Worm (Caenorhabditis elegans): Measurements from ENCODE around the gene W08A12.3.

W08A12.3 gene

DNA sequence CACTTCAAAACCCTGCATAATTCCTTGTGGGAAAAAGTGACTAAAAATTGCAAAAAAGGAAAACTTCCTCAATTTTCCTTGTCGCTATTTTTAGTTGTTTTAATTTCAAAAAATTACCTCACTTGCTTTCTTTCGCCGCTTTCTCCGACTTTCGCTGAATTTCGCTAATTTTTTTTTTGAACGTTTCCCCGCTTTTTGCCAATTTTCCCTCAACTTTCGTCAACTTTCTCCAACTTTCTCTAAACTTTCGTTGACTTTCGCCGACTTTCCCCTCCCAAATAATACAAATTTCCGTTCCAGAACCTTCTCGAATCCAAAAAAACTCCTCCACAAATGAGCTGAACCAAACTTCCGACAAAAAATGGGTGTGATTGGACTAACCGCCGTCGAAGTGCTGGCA lies at the start of gene W08A12.3:
Gene W08A12.3 (plus strand): TSS at position 301 of the 400 bp plus-strand sequence.
- TF ChIP-seq ztf-7 (tag; optimal IDR thresholded peaks at IDR 0.05) (no peak), spr-3 (GFP tag; optimal IDR thresholded peaks at IDR 0.05) (no peak), lin-1 (GFP tag; IDR thresholded peaks at IDR 0.05) (no peak), duxl-1 (tag; optimal IDR thresholded peaks at IDR 0.05; ENCODE audit: poor library complexity) (no peak), R02D3.7 (tag; optimal IDR thresholded peaks at IDR 0.05) (no peak), spr-1 (tag; optimal IDR thresholded peaks at IDR 0.05) (no peak), F37D6.2 (tag; optimal IDR thresholded peaks at IDR 0.05) (no peak), T20F7.1 (GFP tag; optimal IDR thresholded peaks at IDR 0.05) (no peak)

DNA sequence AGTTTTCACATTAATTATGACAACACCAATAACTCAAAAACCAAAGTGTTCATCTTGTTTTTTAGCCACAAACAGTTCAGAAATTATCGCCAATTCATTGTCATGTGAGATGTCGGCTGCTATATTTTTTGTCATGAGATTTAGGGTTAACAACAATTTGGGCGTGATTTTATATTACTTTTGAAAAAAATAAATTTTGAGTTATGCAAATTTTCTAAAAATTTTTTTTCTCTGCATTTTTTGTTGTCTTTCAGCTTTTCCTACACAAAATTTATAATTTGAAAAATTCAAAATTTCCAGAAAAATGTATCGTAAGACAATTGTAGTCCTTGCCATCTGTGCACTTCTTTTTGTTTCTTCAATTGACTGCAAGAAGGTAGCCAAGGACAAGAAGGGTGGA lies 49.6 kb upstream of the W08A12.3 start, which contains the start of gene F59B1.2:
Gene F59B1.2 (plus strand): TSS at position 301 of the 400 bp plus-strand sequence.
- no peak for TF ChIP-seq set-16 (GFP tag; IDR thresholded peaks at IDR 0.05)
- TF ChIP-seq tra-1 (GFP tag; IDR thresholded peaks at IDR 0.05), result no peak
- peak; percentile 27 for TF ChIP-seq hlh-30 (tag; optimal IDR thresholded peaks at IDR 0.05; ENCODE audit: insufficient read depth)
- TF ChIP-seq T20F7.1 (GFP tag; optimal IDR thresholded peaks at IDR 0.05), result peak; percentile 4
- TF ChIP-seq ZK546.5 (tag; optimal IDR thresholded peaks at IDR 0.05), result no peak

DNA sequence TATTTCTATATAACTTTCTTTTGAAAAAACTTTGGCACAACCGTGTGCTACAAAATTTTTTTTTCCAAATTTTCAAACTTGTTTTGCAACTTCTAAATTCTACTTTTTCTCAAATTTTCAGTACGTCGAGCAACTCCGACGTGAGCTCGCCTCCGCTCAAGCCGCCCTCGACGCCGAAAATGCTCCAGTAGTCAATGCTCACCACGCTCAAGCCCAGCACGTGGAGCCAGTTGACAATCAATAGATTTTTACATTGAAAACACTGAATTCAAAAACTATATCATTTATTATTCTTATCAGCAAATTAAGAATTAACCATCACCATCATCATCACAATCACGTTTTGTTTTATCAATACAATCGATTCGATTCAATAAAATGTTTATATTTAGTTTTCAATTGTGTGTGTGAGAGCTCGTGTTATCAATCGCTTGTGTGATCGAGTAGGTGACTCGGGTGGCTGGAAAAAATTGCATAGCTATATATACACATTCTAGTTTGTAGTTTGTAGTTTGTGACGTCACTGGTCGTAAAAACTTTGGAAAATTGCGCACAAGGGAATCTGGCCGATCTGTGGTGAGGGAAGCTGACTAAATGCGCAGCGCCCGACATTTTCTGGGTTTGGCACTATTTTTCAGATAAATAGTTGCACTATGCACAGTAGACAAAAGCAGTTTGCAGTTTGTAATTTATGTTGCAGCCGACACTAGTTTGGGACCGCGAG lies 48.2 kb upstream of the W08A12.3 start:
- no peak for TF ChIP-seq skn-1 (tag; optimal IDR thresholded peaks at IDR 0.05)
- no peak for TF ChIP-seq F26F4.8 (GFP tag; conservative IDR thresholded peaks at IDR 0.05)
- no peak for TF ChIP-seq lin-39 (tag; optimal IDR thresholded peaks at IDR 0.05)
- peak; percentile 71 for TF ChIP-seq dmd-6 (GFP tag; IDR thresholded peaks at IDR 0.05)
- peak; percentile 73 for TF ChIP-seq T26A8.4 (GFP tag; IDR thresholded peaks at IDR 0.05)
- peak in 1 of 2 experiments; percentile 57 for TF ChIP-seq mdl-1 (tag; optimal IDR thresholded peaks at IDR 0.05)
- TF ChIP-seq mxl-3 (GFP tag; optimal IDR thresholded peaks at IDR 0.05), result peak; percentile 59
- TF ChIP-seq nhr-42 (GFP tag; IDR thresholded peaks at IDR 0.05), result peak; percentile 67
- no peak for TF ChIP-seq daf-19 (GFP tag; conservative IDR thresholded peaks at IDR 0.05)
- peak; percentile 91 for TF ChIP-seq nhr-102 (tag; optimal IDR thresholded peaks at IDR 0.05)
- TF ChIP-seq F10B5.3 (tag; optimal IDR thresholded peaks at IDR 0.05), result no peak
- 0 out of 2 replicates have a peak, but pooled peaks have one; percentile 60 for TF ChIP-seq php-3 (GFP tag; IDR thresholded peaks at IDR 0.05)
- peak; percentile 83 for TF ChIP-seq hlh-30 (tag; optimal IDR thresholded peaks at IDR 0.05; ENCODE audit: insufficient read depth)
- no peak for TF ChIP-seq egl-43 (GFP tag; IDR thresholded peaks at IDR 0.05)
- TF ChIP-seq daf-8 (GFP tag; IDR thresholded peaks at IDR 0.05), result no peak
- no peak for TF ChIP-seq F49E8.2 (tag; optimal IDR thresholded peaks at IDR 0.05; ENCODE audit: borderline replicate concordance)
- no peak for TF ChIP-seq lin-15B (tag; optimal IDR thresholded peaks at IDR 0.05)
- TF ChIP-seq lir-3 (tag; optimal IDR thresholded peaks at IDR 0.05), result no peak
- peak; percentile 42 for TF ChIP-seq duxl-1 (tag; optimal IDR thresholded peaks at IDR 0.05; ENCODE audit: poor library complexity)
- no peak for TF ChIP-seq R02D3.7 (tag; optimal IDR thresholded peaks at IDR 0.05)
- TF ChIP-seq mep-1 (tag; optimal IDR thresholded peaks at IDR 0.05), result peak; percentile 70
- TF ChIP-seq Y48G9A.11 (GFP tag; IDR thresholded peaks at IDR 0.05), result no peak
- TF ChIP-seq gei-8 (GFP tag; optimal IDR thresholded peaks at IDR 0.05), result no peak
- TF ChIP-seq nhr-48 (tag; optimal IDR thresholded peaks at IDR 0.05), result peak; percentile 79
- 0 out of 2 replicates have a peak, but pooled peaks have one; percentile 6 for TF ChIP-seq hmg-1.1 (GFP tag; IDR thresholded peaks at IDR 0.05)
- TF ChIP-seq dmd-9 (GFP tag; IDR thresholded peaks at IDR 0.05), result no peak
- peak in 1 of 2 experiments; percentile 89 for TF ChIP-seq unc-62 (GFP tag; optimal IDR thresholded peaks at IDR 0.05 in 1 of 2)
- no peak for TF ChIP-seq unc-62 (tag; optimal IDR thresholded peaks at IDR 0.05)
- TF ChIP-seq zip-2 (tag; optimal IDR thresholded peaks at IDR 0.05), result peak; percentile 14
- peak in 1 of 2 experiments; percentile 39 for TF ChIP-seq lsy-2 (tag; optimal IDR thresholded peaks at IDR 0.05)
- no peak for TF ChIP-seq ztf-7 (tag; optimal IDR thresholded peaks at IDR 0.05)
- no peak for TF ChIP-seq F44E2.7 (GFP tag; IDR thresholded peaks at IDR 0.05)
- TF ChIP-seq F37D6.2 (tag; optimal IDR thresholded peaks at IDR 0.05), result no peak
- peak in 1 of 2 experiments; percentile 32 for TF ChIP-seq daf-16 (GFP tag; optimal IDR thresholded peaks at IDR 0.05)
- TF ChIP-seq daf-16 (tag; optimal IDR thresholded peaks at IDR 0.05), result peak; percentile 98
- TF ChIP-seq unc-130 (GFP tag; optimal IDR thresholded peaks at IDR 0.05), result no peak
- no peak for TF ChIP-seq ceh-28 (tag; optimal IDR thresholded peaks at IDR 0.05)
- 0 out of 2 replicates have a peak, but pooled peaks have one; percentile 7 for TF ChIP-seq ceh-20 (GFP tag; IDR thresholded peaks at IDR 0.05)
- peak; percentile 72 for TF ChIP-seq nhr-77 (tag; optimal IDR thresholded peaks at IDR 0.05)
